Fruit fly (Drosophila melanogaster) whole organism, embryonic: ENCODE results near the gene CG13921.

ENCODE experiments used
- Aef1 ChIP-seq: fragments of 200-800 bp; sonication (Bioruptor generic); IDR thresholded peaks from 3 replicates; pipeline ENCODE4 v1.3.6; 2022; ENCODE audit warnings: missing biosample characterization, missing genetic modification characterization
- B-H2 ChIP-seq: fragments of 200-800 bp; sonication (Bioruptor generic); optimal IDR thresholded peaks from 2 replicates; lab custom pipeline; 2018; ENCODE audit warnings: missing biosample characterization, mild to moderate bottlenecking, missing genetic modification characterization
- Blimp-1 ChIP-seq: fragments of 200-800 bp; sonication (Bioruptor generic); optimal IDR thresholded peaks from 3 replicates; lab custom pipeline; 2018; ENCODE audit warnings: missing biosample characterization, missing genetic modification characterization, mild to moderate bottlenecking, moderate library complexity, missing genetic modification reagents
- BtbVII ChIP-seq: fragments of 200-800 bp; sonication (Bioruptor generic); optimal IDR thresholded peaks from 3 replicates; lab custom pipeline; 2017; ENCODE audit warnings: missing biosample characterization, mild to moderate bottlenecking, missing genetic modification characterization
- CG12769 ChIP-seq: fragments of 200-800 bp; sonication (Bioruptor generic); optimal IDR thresholded peaks from 2 replicates; lab custom pipeline; 2019; ENCODE audit warnings: missing biosample characterization, mild to moderate bottlenecking, missing genetic modification characterization, moderate library complexity
- CG13424 ChIP-seq: fragments of 200-800 bp; sonication (Bioruptor generic); optimal IDR thresholded peaks from 2 replicates; lab custom pipeline; 2019; ENCODE audit warnings: missing biosample characterization, mild to moderate bottlenecking, missing genetic modification characterization, moderate library complexity
- CG13624 ChIP-seq: fragments of 200-800 bp; sonication (Bioruptor generic); optimal IDR thresholded peaks from 2 replicates; lab custom pipeline; 2016; ENCODE audit warnings: missing biosample characterization, missing genetic modification characterization
- CG14965 ChIP-seq: fragments of 200-800 bp; sonication (Bioruptor generic); optimal IDR thresholded peaks from 2 replicates; lab custom pipeline; 2016; ENCODE audit warnings: missing biosample characterization, missing genetic modification characterization, borderline replicate concordance
- CG16863 ChIP-seq: fragments of 200-800 bp; sonication (Bioruptor generic); optimal IDR thresholded peaks from 3 replicates; lab custom pipeline; 2016; ENCODE audit warnings: missing biosample characterization, missing genetic modification characterization
- CG1792 ChIP-seq: fragments of 200-800 bp; sonication (Bioruptor generic); optimal IDR thresholded peaks from 2 replicates; lab custom pipeline; 2016; ENCODE audit warnings: missing biosample characterization, missing genetic modification characterization
- CG1832 ChIP-seq: fragments of 200-800 bp; sonication (Bioruptor generic); optimal IDR thresholded peaks from 2 replicates; lab custom pipeline; 2017; ENCODE audit warnings: missing biosample characterization, mild to moderate bottlenecking, missing genetic modification characterization, inconsistent platforms
- CG18599 ChIP-seq: fragments of 200-800 bp; sonication (Bioruptor generic); optimal IDR thresholded peaks from 3 replicates; lab custom pipeline; 2017; ENCODE audit warnings: missing biosample characterization, missing genetic modification characterization, mild to moderate bottlenecking, moderate library complexity, missing genetic modification reagents
- CG2202 ChIP-seq: fragments of 200-800 bp; sonication (Bioruptor generic); optimal IDR thresholded peaks from 2 replicates; lab custom pipeline; 2018; ENCODE audit warnings: missing biosample characterization, mild to moderate bottlenecking, missing genetic modification characterization
- CG30020 ChIP-seq: fragments of 200-800 bp; optimal IDR thresholded peaks from 2 replicates; lab custom pipeline; 2019; ENCODE audit warnings: missing biosample characterization, mild to moderate bottlenecking, missing genetic modification characterization, moderate library complexity
- CG31224 ChIP-seq: fragments of 200-800 bp; sonication (Bioruptor generic); IDR thresholded peaks from 2 replicates; pipeline ENCODE4 v1.3.6; 2022; ENCODE audit warnings: missing biosample characterization, missing genetic modification characterization
- CG32532 ChIP-seq: fragments of 200-800 bp; sonication (Bioruptor generic); IDR thresholded peaks from 2 replicates; pipeline ENCODE4 v1.3.6; 2022; ENCODE audit warnings: missing biosample characterization, missing genetic modification characterization
- CG6272 ChIP-seq: fragments of 200-800 bp; sonication (Bioruptor generic); IDR thresholded peaks from 2 replicates; pipeline ENCODE4 v1.3.6; 2022; ENCODE audit warnings: missing biosample characterization, missing genetic modification characterization
- CG6654 ChIP-seq: fragments of 200-800 bp; sonication (Bioruptor generic); optimal IDR thresholded peaks from 2 replicates; lab custom pipeline; 2017; ENCODE audit warnings: missing biosample characterization, mild to moderate bottlenecking, missing genetic modification characterization
- CG6765 ChIP-seq: fragments of 200-800 bp; sonication (Bioruptor generic); optimal IDR thresholded peaks from 3 replicates; lab custom pipeline; 2017; ENCODE audit warnings: missing biosample characterization, mild to moderate bottlenecking, missing genetic modification characterization
- CG7839 ChIP-seq: fragments of 200-800 bp; sonication (Bioruptor generic); optimal IDR thresholded peaks from 3 replicates; lab custom pipeline; 2018; ENCODE audit warnings: missing biosample characterization, mild to moderate bottlenecking, missing genetic modification characterization, moderate library complexity
- CG8359 ChIP-seq: fragments of 200-800 bp; sonication (Bioruptor generic); optimal IDR thresholded peaks from 2 replicates; lab custom pipeline; 2017; ENCODE audit warnings: missing biosample characterization, mild to moderate bottlenecking, missing genetic modification characterization, borderline replicate concordance
- CG8765 ChIP-seq: fragments of 200-800 bp; sonication (Bioruptor generic); IDR thresholded peaks from 2 replicates; pipeline ENCODE4 v1.3.6; 2022; ENCODE audit warnings: missing biosample characterization, missing genetic modification characterization
- Camta ChIP-seq: fragments of 200-800 bp; sonication (Bioruptor generic); optimal IDR thresholded peaks from 2 replicates; lab custom pipeline; 2016; ENCODE audit warnings: missing biosample characterization, missing genetic modification characterization
- Drgx ChIP-seq: fragments of 200-800 bp; sonication (Bioruptor generic); IDR thresholded peaks from 2 replicates; pipeline ENCODE4 v1.3.6; 2022; ENCODE audit warnings: missing biosample characterization, missing genetic modification characterization
- HHEX ChIP-seq: fragments of 200-800 bp; sonication (Bioruptor generic); optimal IDR thresholded peaks from 3 replicates; lab custom pipeline; 2017; ENCODE audit warnings: missing biosample characterization, mild to moderate bottlenecking, missing genetic modification characterization, missing genetic modification reagents
- Hr78 ChIP-seq, 2 experiments: fragments of 200-800 bp in 1 of 2; fragments of >200 bp in 1 of 2; sonication (Bioruptor generic) in 1 of 2; optimal IDR thresholded peaks; 2 replicates each; lab custom pipeline; 2017 to 2019; ENCODE audit warnings: missing biosample characterization in 2 of 2, missing genetic modification characterization in 2 of 2, mild to moderate bottlenecking in 1 of 2, moderate library complexity in 1 of 2
- MBD-R2 ChIP-seq: fragments of 200-800 bp; sonication (Bioruptor generic); IDR thresholded peaks from 2 replicates; pipeline ENCODE4 v1.3.6; 2022; ENCODE audit warnings: missing biosample characterization, missing genetic modification characterization
- Mrtf ChIP-seq: fragments of 200-800 bp; sonication (Bioruptor generic); IDR thresholded peaks from 3 replicates; pipeline ENCODE4 v1.3.6; 2022; ENCODE audit warnings: missing biosample characterization, missing genetic modification characterization
- Sin3A ChIP-seq: fragments of >200 bp; optimal IDR thresholded peaks from 2 replicates; lab custom pipeline; 2018
- Xbp1 ChIP-seq: fragments of 200-800 bp; sonication (Bioruptor generic); optimal IDR thresholded peaks from 3 replicates; lab custom pipeline; 2016; ENCODE audit warnings: missing biosample characterization, mild to moderate bottlenecking, missing genetic modification characterization
- crp ChIP-seq, 2 experiments: fragments of 200-800 bp; sonication (Bioruptor generic); optimal IDR thresholded peaks; 2 replicates in 1 of 2; 3 replicates in 1 of 2; lab custom pipeline; 2017; ENCODE audit warnings: missing biosample characterization in 2 of 2, missing genetic modification characterization in 2 of 2, mild to moderate bottlenecking in 1 of 2, moderate library complexity in 1 of 2
- dimm ChIP-seq: fragments of 200-800 bp; sonication (Bioruptor generic); IDR thresholded peaks from 2 replicates; pipeline ENCODE4 v1.3.6; 2022; ENCODE audit warnings: missing biosample characterization, missing genetic modification characterization
- dmrt11E ChIP-seq: fragments of 200-800 bp; sonication (Bioruptor generic); optimal IDR thresholded peaks from 3 replicates; lab custom pipeline; 2018; ENCODE audit warnings: missing biosample characterization, mild to moderate bottlenecking, missing genetic modification characterization, moderate library complexity
- ems ChIP-seq: fragments of 200-800 bp; sonication (Bioruptor generic); optimal IDR thresholded peaks from 3 replicates; lab custom pipeline; 2016; ENCODE audit warnings: missing biosample characterization, missing genetic modification characterization
- nerfin-2 ChIP-seq: fragments of 200-800 bp; sonication (Bioruptor generic); IDR thresholded peaks from 2 replicates; pipeline ENCODE4 v1.3.6; 2022; ENCODE audit warnings: missing biosample characterization, missing genetic modification characterization; ENCODE audit not compliant: partially characterized antibody
- nmo ChIP-seq: fragments of 200-800 bp; sonication (Bioruptor generic); optimal IDR thresholded peaks from 2 replicates; lab custom pipeline; 2018; ENCODE audit warnings: missing biosample characterization, mild to moderate bottlenecking, missing genetic modification characterization, moderate library complexity
- org-1 ChIP-seq: fragments of 200-800 bp; sonication (Bioruptor generic); optimal IDR thresholded peaks from 2 replicates; lab custom pipeline; 2017; ENCODE audit warnings: missing biosample characterization, missing genetic modification characterization
- pan ChIP-seq, 4 experiments: fragments of >200 bp in 3 of 4; fragments of 200-800 bp in 1 of 4; sonication (Bioruptor generic) in 1 of 4; optimal IDR thresholded peaks in 3 of 4; IDR thresholded peaks in 1 of 4; 2 replicates each; pipeline versions ENCODE4 v1.3.6 to Lab custom; 2017 to 2022; ENCODE audit warnings: missing biosample characterization in 2 of 4, missing genetic modification characterization in 2 of 4, mixed read lengths in 1 of 4
- peb ChIP-seq: fragments of 200-800 bp; sonication (Bioruptor generic); IDR thresholded peaks from 2 replicates; pipeline ENCODE4 v1.3.6; 2022; ENCODE audit warnings: missing biosample characterization, missing genetic modification characterization
- pita ChIP-seq: fragments of 200-800 bp; sonication (Bioruptor generic); optimal IDR thresholded peaks from 2 replicates; lab custom pipeline; 2017; ENCODE audit warnings: missing biosample characterization, mild to moderate bottlenecking, missing genetic modification characterization
- row ChIP-seq: fragments of 200-800 bp; sonication (Bioruptor generic); IDR thresholded peaks from 3 replicates; pipeline ENCODE4 v1.3.6; 2022; ENCODE audit warnings: missing biosample characterization, missing genetic modification characterization
- sd ChIP-seq: fragments of 200-800 bp; sonication (Bioruptor generic); optimal IDR thresholded peaks from 3 replicates; lab custom pipeline; 2018; ENCODE audit warnings: missing biosample characterization, mild to moderate bottlenecking, missing genetic modification characterization, moderate library complexity
- seq ChIP-seq: fragments of 200-800 bp; sonication (Bioruptor generic); IDR thresholded peaks from 2 replicates; pipeline ENCODE4 v1.3.6; 2022; ENCODE audit warnings: missing biosample characterization, missing genetic modification characterization
- shn ChIP-seq: fragments of 200-800 bp; sonication (Bioruptor generic); optimal IDR thresholded peaks from 3 replicates; lab custom pipeline; 2016; ENCODE audit warnings: missing biosample characterization, missing genetic modification characterization
- slp2 ChIP-seq: fragments of 200-800 bp; sonication (Bioruptor generic); optimal IDR thresholded peaks from 2 replicates; lab custom pipeline; 2016; ENCODE audit warnings: missing biosample characterization, missing genetic modification characterization
- tll ChIP-seq, 2 experiments: fragments of 200-800 bp in 1 of 2; fragments of >200 bp in 1 of 2; sonication (Bioruptor generic) in 1 of 2; optimal IDR thresholded peaks; 2 replicates each; lab custom pipeline; 2017 to 2019; ENCODE audit warnings: missing biosample characterization in 2 of 2, missing genetic modification characterization in 2 of 2, mild to moderate bottlenecking in 1 of 2, moderate library complexity in 1 of 2
- trem ChIP-seq: fragments of 200-800 bp; optimal IDR thresholded peaks from 3 replicates; lab custom pipeline; 2019; ENCODE audit warnings: missing biosample characterization, mild to moderate bottlenecking, missing genetic modification characterization, moderate library complexity
- trh ChIP-seq: fragments of 200-800 bp; sonication (Bioruptor generic); optimal IDR thresholded peaks from 2 replicates; lab custom pipeline; 2016; ENCODE audit warnings: missing biosample characterization, missing genetic modification characterization

CG13921 gene

dm6 chr3L:1741655-1742551, 4.8 kb upstream of the CG13921 start (continued):
- TF ChIP-seq BtbVII (GFP tag; lab: Kevin White, UChicago): peak; percentile 9
- no peak; the same call in 1 of the 2 replicates for TF ChIP-seq nerfin-2
- TF ChIP-seq Blimp-1 (GFP tag; lab: Kevin White, UChicago): no peak
- TF ChIP-seq shn (GFP tag; lab: Kevin White, UChicago): no peak
- no peak for TF ChIP-seq MBD-R2 (GFP tag; lab: Robert Waterston, UW)
- TF ChIP-seq peb (GFP tag; lab: Robert Waterston, UW): no peak
- TF ChIP-seq org-1 (GFP tag; lab: Kevin White, UChicago): no peak
- peak; percentile 17 for TF ChIP-seq CG12769 (tag; lab: Kevin White, UChicago)
- TF ChIP-seq sd (tag; lab: Kevin White, UChicago): peak; percentile 30
- no peak for TF ChIP-seq dimm (GFP tag; lab: Robert Waterston, UW)
- TF ChIP-seq CG13624 (GFP tag; lab: Kevin White, UChicago): no peak
- TF ChIP-seq CG14965 (GFP tag; lab: Kevin White, UChicago): no peak
- no peak for TF ChIP-seq CG32532 (GFP tag; lab: Robert Waterston, UW)
- no peak for TF ChIP-seq CG8765 (GFP tag; lab: Robert Waterston, UW)
- TF ChIP-seq CG1832 (GFP tag; lab: Kevin White, UChicago): no peak
- TF ChIP-seq seq (GFP tag; lab: Robert Waterston, UW): no peak
- TF ChIP-seq slp2 (GFP tag; lab: Kevin White, UChicago): no peak
- TF ChIP-seq CG6272 (GFP tag; lab: Robert Waterston, UW): no peak
- TF ChIP-seq dmrt11E (tag; lab: Kevin White, UChicago): no peak
- TF ChIP-seq trem (tag; lab: Kevin White, UChicago): no peak
- TF ChIP-seq CG31224 (GFP tag; lab: Robert Waterston, UW): no peak
- TF ChIP-seq CG6765 (GFP tag; lab: Kevin White, UChicago): no peak
- TF ChIP-seq pita (GFP tag; lab: Kevin White, UChicago): no peak
- TF ChIP-seq CG13424 (tag; lab: Kevin White, UChicago): no peak
- no peak for TF ChIP-seq pan (optimal IDR thresholded peaks at IDR 0.05; lab: Kevin White, UChicago)
- TF ChIP-seq pan (GFP tag; optimal IDR thresholded peaks at IDR 0.05 in 1 of 2, IDR thresholded peaks at IDR 0.05 in 1 of 2): no peak
- TF ChIP-seq CG8359: no peak
- TF ChIP-seq CG6654 (GFP tag; lab: Kevin White, UChicago): no peak
- TF ChIP-seq nmo (GFP tag; lab: Kevin White, UChicago): no peak
- peak; percentile 59 for TF ChIP-seq row (GFP tag; lab: Robert Waterston, UW)
- no peak for TF ChIP-seq trh (GFP tag; lab: Kevin White, UChicago)
- TF ChIP-seq Sin3A (lab: Kevin White, UChicago): no peak
- no peak for TF ChIP-seq CG2202 (tag; lab: Kevin White, UChicago)
- TF ChIP-seq CG18599 (GFP tag; lab: Kevin White, UChicago): no peak
- TF ChIP-seq CG1792 (GFP tag; lab: Kevin White, UChicago): no peak
- TF ChIP-seq crp (GFP tag; optimal IDR thresholded peaks at IDR 0.05; lab: Kevin White, UChicago): no peak
- TF ChIP-seq CG30020 (tag; lab: Kevin White, UChicago): no peak
- TF ChIP-seq B-H2 (GFP tag; lab: Kevin White, UChicago): no peak
- no peak for TF ChIP-seq Camta
- no peak for TF ChIP-seq CG7839 (tag; lab: Kevin White, UChicago)
- no peak for TF ChIP-seq tll (GFP tag; optimal IDR thresholded peaks at IDR 0.05; lab: Kevin White, UChicago)
- no peak for TF ChIP-seq CG16863 (GFP tag; lab: Kevin White, UChicago)
- TF ChIP-seq Aef1: no peak
- no peak for TF ChIP-seq Mrtf
- TF ChIP-seq HHEX: no peak
- TF ChIP-seq Hr78 (GFP tag; optimal IDR thresholded peaks at IDR 0.05; lab: Kevin White, UChicago): peak in 1 of 2 experiments; percentile 7
- TF ChIP-seq Xbp1 (GFP tag; lab: Kevin White, UChicago): no peak
- TF ChIP-seq ems (GFP tag; lab: Kevin White, UChicago): no peak
- TF ChIP-seq Drgx (GFP tag; lab: Robert Waterston, UW): no peak
